Fruit fly (Drosophila melanogaster) whole organism, embryonic: ENCODE data around the gene Vm26Ac.

ENCODE experiments used
- BEAF-32 ChIP-seq: fragments of 200-800 bp; sonication (Bioruptor generic); optimal IDR thresholded peaks from 3 replicates; lab custom pipeline; 2017; ENCODE audit warnings: missing biosample characterization, missing genetic modification characterization, mild to moderate bottlenecking, moderate library complexity, missing genetic modification reagents
- CG13424 ChIP-seq: fragments of 200-800 bp; sonication (Bioruptor generic); optimal IDR thresholded peaks from 2 replicates; lab custom pipeline; 2019; ENCODE audit warnings: missing biosample characterization, mild to moderate bottlenecking, missing genetic modification characterization, moderate library complexity
- CG14965 ChIP-seq: fragments of 200-800 bp; sonication (Bioruptor generic); optimal IDR thresholded peaks from 2 replicates; lab custom pipeline; 2016; ENCODE audit warnings: missing biosample characterization, missing genetic modification characterization, borderline replicate concordance
- CG15011 ChIP-seq: fragments of 200-800 bp; sonication (Bioruptor generic); optimal IDR thresholded peaks from 3 replicates; lab custom pipeline; 2018; ENCODE audit warnings: missing biosample characterization, mild to moderate bottlenecking, missing genetic modification characterization
- CG15479 ChIP-seq: fragments of 200-800 bp; sonication (Bioruptor generic); optimal IDR thresholded peaks from 3 replicates; lab custom pipeline; 2019; ENCODE audit warnings: missing biosample characterization, mild to moderate bottlenecking, missing genetic modification characterization, moderate library complexity
- CG15696 ChIP-seq: fragments of 200-800 bp; sonication (Bioruptor generic); optimal IDR thresholded peaks from 2 replicates; lab custom pipeline; 2019; ENCODE audit warnings: missing biosample characterization, mild to moderate bottlenecking, missing genetic modification characterization, moderate library complexity
- CG1832 ChIP-seq: fragments of 200-800 bp; sonication (Bioruptor generic); optimal IDR thresholded peaks from 2 replicates; lab custom pipeline; 2017; ENCODE audit warnings: missing biosample characterization, mild to moderate bottlenecking, missing genetic modification characterization, inconsistent platforms
- CG18476 ChIP-seq: fragments of 200-800 bp; sonication (Bioruptor generic); optimal IDR thresholded peaks from 2 replicates; lab custom pipeline; 2016; ENCODE audit warnings: missing biosample characterization, mild to moderate bottlenecking, missing genetic modification characterization
- CG2199 ChIP-seq: fragments of 200-800 bp; sonication (Bioruptor generic); IDR thresholded peaks from 3 replicates; pipeline ENCODE4 v1.3.6; 2022; ENCODE audit warnings: missing biosample characterization, missing genetic modification characterization
- CG2202 ChIP-seq: fragments of 200-800 bp; sonication (Bioruptor generic); optimal IDR thresholded peaks from 2 replicates; lab custom pipeline; 2018; ENCODE audit warnings: missing biosample characterization, mild to moderate bottlenecking, missing genetic modification characterization
- CG2712 ChIP-seq: fragments of 200-800 bp; optimal IDR thresholded peaks from 3 replicates; lab custom pipeline; 2019; ENCODE audit warnings: missing biosample characterization, mild to moderate bottlenecking, missing genetic modification characterization, moderate library complexity
- CG31441 ChIP-seq: fragments of 200-800 bp; sonication (Bioruptor generic); IDR thresholded peaks from 2 replicates; pipeline ENCODE4 v1.3.6; 2022; ENCODE audit warnings: missing biosample characterization, missing genetic modification characterization
- CG34376 ChIP-seq: fragments of 200-800 bp; sonication (Bioruptor generic); optimal IDR thresholded peaks from 2 replicates; lab custom pipeline; 2018; ENCODE audit warnings: missing biosample characterization, mild to moderate bottlenecking, missing genetic modification characterization
- CG3726 ChIP-seq: fragments of 200-800 bp; sonication (Bioruptor generic); IDR thresholded peaks from 3 replicates; pipeline ENCODE4, ENCODE4 v1.3.6; 2022; ENCODE audit warnings: missing biosample characterization, missing genetic modification characterization
- CG3838 ChIP-seq: fragments of 200-800 bp; sonication (Bioruptor generic); optimal IDR thresholded peaks from 3 replicates; lab custom pipeline; 2016; ENCODE audit warnings: missing biosample characterization, missing genetic modification characterization
- CG42726 ChIP-seq: fragments of 200-800 bp; sonication (Bioruptor generic); IDR thresholded peaks from 2 replicates; pipeline ENCODE4 v1.3.6; 2022; ENCODE audit warnings: missing biosample characterization, missing genetic modification characterization; ENCODE audit not compliant: partially characterized antibody
- CG6765 ChIP-seq: fragments of 200-800 bp; sonication (Bioruptor generic); optimal IDR thresholded peaks from 3 replicates; lab custom pipeline; 2017; ENCODE audit warnings: missing biosample characterization, mild to moderate bottlenecking, missing genetic modification characterization
- CG8290 ChIP-seq, 3 experiments: fragments of 200-800 bp; sonication (Bioruptor generic); optimal IDR thresholded peaks; 2 replicates each; lab custom pipeline; 2016 to 2019; ENCODE audit warnings: missing biosample characterization in 3 of 3, missing genetic modification characterization in 3 of 3, mild to moderate bottlenecking in 2 of 3, moderate library complexity in 1 of 3
- CkIIα-i1 ChIP-seq: fragments of 200-800 bp; sonication (Bioruptor generic); IDR thresholded peaks from 2 replicates; pipeline ENCODE4 v1.3.6; 2022; ENCODE audit warnings: missing biosample characterization, missing genetic modification characterization
- Deaf1 ChIP-seq: fragments of 200-800 bp; optimal IDR thresholded peaks from 3 replicates; lab custom pipeline; 2019; ENCODE audit warnings: missing biosample characterization, mild to moderate bottlenecking, missing genetic modification characterization, moderate library complexity
- Dip3 ChIP-seq: fragments of 200-800 bp; sonication (Bioruptor generic); optimal IDR thresholded peaks from 3 replicates; lab custom pipeline; 2016; ENCODE audit warnings: missing biosample characterization, missing genetic modification characterization
- Fer3 ChIP-seq: fragments of 200-800 bp; sonication (Bioruptor generic); optimal IDR thresholded peaks from 2 replicates; lab custom pipeline; 2018; ENCODE audit warnings: missing biosample characterization, mild to moderate bottlenecking, missing genetic modification characterization, moderate library complexity
- GATAe ChIP-seq: fragments of 200-800 bp; sonication (Bioruptor generic); conservative IDR thresholded peaks from 2 replicates; pipeline ENCODE4 v1.3.6; 2022; ENCODE audit warnings: missing biosample characterization, missing genetic modification characterization
- HmgD ChIP-seq: fragments of 200-800 bp; sonication (Bioruptor generic); optimal IDR thresholded peaks from 3 replicates; lab custom pipeline; 2016; ENCODE audit warnings: missing biosample characterization, missing genetic modification characterization
- Hr78 ChIP-seq, 2 experiments: fragments of 200-800 bp in 1 of 2; fragments of >200 bp in 1 of 2; sonication (Bioruptor generic) in 1 of 2; optimal IDR thresholded peaks; 2 replicates each; lab custom pipeline; 2017 to 2019; ENCODE audit warnings: missing biosample characterization in 2 of 2, missing genetic modification characterization in 2 of 2, mild to moderate bottlenecking in 1 of 2, moderate library complexity in 1 of 2
- MBD-R2 ChIP-seq: fragments of 200-800 bp; sonication (Bioruptor generic); IDR thresholded peaks from 2 replicates; pipeline ENCODE4 v1.3.6; 2022; ENCODE audit warnings: missing biosample characterization, missing genetic modification characterization
- Med ChIP-seq: fragments of 200-800 bp; sonication (Bioruptor generic); peaks from one replicate; lab custom pipeline; 2016; ENCODE audit warnings: missing biosample characterization, missing genetic modification characterization, mild to moderate bottlenecking, inconsistent platforms, moderate library complexity
- Ravus ChIP-seq: fragments of 200-800 bp; sonication (Bioruptor generic); IDR thresholded peaks from 2 replicates; pipeline ENCODE4 v1.3.6; 2022; ENCODE audit warnings: missing biosample characterization, missing genetic modification characterization
- Xrp1 ChIP-seq: fragments of 200-800 bp; sonication (Bioruptor generic); IDR thresholded peaks from 2 replicates; pipeline ENCODE4 v1.3.6; 2022; ENCODE audit warnings: missing biosample characterization, missing genetic modification characterization
- br ChIP-seq: fragments of >200 bp; optimal IDR thresholded peaks from 2 replicates; lab custom pipeline; 2017
- chm ChIP-seq: fragments of 200-800 bp; sonication (Bioruptor generic); IDR thresholded peaks from 2 replicates; pipeline ENCODE4 v1.3.6; 2022; ENCODE audit warnings: missing biosample characterization, missing genetic modification characterization
- crp ChIP-seq, 2 experiments: fragments of 200-800 bp; sonication (Bioruptor generic); optimal IDR thresholded peaks; 2 replicates in 1 of 2; 3 replicates in 1 of 2; lab custom pipeline; 2017; ENCODE audit warnings: missing biosample characterization in 2 of 2, missing genetic modification characterization in 2 of 2, mild to moderate bottlenecking in 1 of 2, moderate library complexity in 1 of 2
- emc ChIP-seq: fragments of 200-800 bp; sonication (Bioruptor generic); optimal IDR thresholded peaks from 2 replicates; lab custom pipeline; 2016; ENCODE audit warnings: missing biosample characterization, missing genetic modification characterization
- grau ChIP-seq: fragments of 200-800 bp; optimal IDR thresholded peaks from 3 replicates; lab custom pipeline; 2019; ENCODE audit warnings: missing biosample characterization, mild to moderate bottlenecking, missing genetic modification characterization, moderate library complexity
- gro ChIP-seq: fragments of 200-800 bp; sonication (Bioruptor generic); optimal IDR thresholded peaks from 2 replicates; lab custom pipeline; 2016; ENCODE audit warnings: missing biosample characterization, missing genetic modification characterization
- insv ChIP-seq, 2 experiments: fragments of 200-800 bp; sonication (Bioruptor generic); optimal IDR thresholded peaks; 3 replicates each; lab custom pipeline; 2016 to 2018; ENCODE audit warnings: missing biosample characterization in 2 of 2, missing genetic modification characterization in 2 of 2
- kni ChIP-seq: fragments of 200-800 bp; sonication (Bioruptor generic); optimal IDR thresholded peaks from 3 replicates; lab custom pipeline; 2017; ENCODE audit warnings: mild to moderate bottlenecking, missing biosample characterization, missing genetic modification reagents, missing genetic modification characterization
- nerfin-2 ChIP-seq: fragments of 200-800 bp; sonication (Bioruptor generic); IDR thresholded peaks from 2 replicates; pipeline ENCODE4 v1.3.6; 2022; ENCODE audit warnings: missing biosample characterization, missing genetic modification characterization; ENCODE audit not compliant: partially characterized antibody
- nom ChIP-seq: fragments of 200-800 bp; sonication (Bioruptor generic); optimal IDR thresholded peaks from 2 replicates; lab custom pipeline; 2017; ENCODE audit warnings: missing biosample characterization, missing genetic modification characterization, mild to moderate bottlenecking, moderate library complexity, missing genetic modification reagents
- phol ChIP-seq: fragments of 200-800 bp; sonication (Bioruptor generic); optimal IDR thresholded peaks from 3 replicates; lab custom pipeline; 2018; ENCODE audit warnings: missing biosample characterization, mild to moderate bottlenecking, missing genetic modification characterization, moderate library complexity
- ssp ChIP-seq: fragments of 200-800 bp; sonication (Bioruptor generic); IDR thresholded peaks from 2 replicates; pipeline ENCODE4 v1.3.6; 2022; ENCODE audit warnings: missing biosample characterization, missing genetic modification characterization
- sug ChIP-seq: fragments of 200-800 bp; optimal IDR thresholded peaks from 2 replicates; lab custom pipeline; 2019; ENCODE audit warnings: missing biosample characterization, mild to moderate bottlenecking, missing genetic modification characterization, moderate library complexity
- tgo ChIP-seq: fragments of 200-800 bp; sonication (Bioruptor generic); IDR thresholded peaks from 3 replicates; pipeline ENCODE4 v1.3.6; 2022; ENCODE audit warnings: missing biosample characterization, missing genetic modification characterization
- usp ChIP-seq: fragments of >200 bp; optimal IDR thresholded peaks from 2 replicates; lab custom pipeline; 2017; ENCODE audit warnings: missing biosample characterization, missing genetic modification characterization
- vnd ChIP-seq: fragments of 200-800 bp; sonication (Bioruptor generic); IDR thresholded peaks from 3 replicates; pipeline ENCODE4 v1.3.6; 2022; ENCODE audit warnings: missing biosample characterization, missing genetic modification characterization; ENCODE audit not compliant: partially characterized antibody
- vvl ChIP-seq: fragments of 200-800 bp; sonication (Bioruptor generic); IDR thresholded peaks from 2 replicates; pipeline ENCODE4 v1.3.6; 2022; ENCODE audit warnings: missing biosample characterization, missing genetic modification characterization

The Vm26Ac gene

DNA sequence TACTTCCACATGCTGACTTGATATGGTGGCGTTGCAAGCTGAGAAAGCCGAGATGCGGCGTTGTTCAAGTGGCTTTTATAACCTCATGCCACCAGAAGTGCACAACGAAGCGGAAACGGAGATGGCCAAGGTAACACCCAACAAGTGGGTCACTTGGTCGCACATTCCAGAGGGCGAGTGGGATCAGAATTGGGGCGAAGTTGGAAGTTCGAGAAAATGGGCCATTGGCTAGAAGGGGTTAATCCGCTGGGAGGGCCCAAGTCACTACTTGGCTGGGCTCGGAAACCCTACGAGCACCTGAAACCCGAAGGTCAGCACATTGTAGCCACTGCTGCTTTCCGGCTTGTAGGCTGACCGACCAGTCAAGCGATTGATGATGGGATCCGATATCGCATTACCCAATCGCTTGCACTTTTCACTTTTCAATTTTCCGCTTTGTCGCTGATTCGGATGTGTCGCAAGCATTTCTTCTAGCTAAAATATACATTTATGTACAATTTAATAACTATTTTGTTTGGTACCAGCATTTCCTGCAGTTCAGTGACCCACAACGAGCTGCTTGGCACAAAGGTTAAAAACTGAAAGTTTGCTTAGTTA is at the start of gene Vm26Ac:
Gene Vm26Ac (minus strand): TSS at position 51 of the 597 bp plus-strand sequence.
- 0 out of 2 replicates have a peak, but pooled peaks have one; percentile 30 for TF ChIP-seq nerfin-2 (GFP tag; lab: Robert Waterston, UW)
- TF ChIP-seq CG13424 = no peak
- TF ChIP-seq CG2202 (tag; lab: Kevin White, UChicago) = no peak
- no peak for TF ChIP-seq Xrp1 (GFP tag; lab: Robert Waterston, UW)
- TF ChIP-seq, all 482 proteins: peak for 1

dm6 chr2L:6006508-6007232 is 48.2 kb upstream of the Vm26Ac start, which contains the start of gene Gal:
Gal (minus strand) TSS chr2L:6006827.
- no peak for TF ChIP-seq tgo
- no peak for TF ChIP-seq vvl (GFP tag; lab: Robert Waterston, UW)
- TF ChIP-seq CG6765 (GFP tag; lab: Kevin White, UChicago) = no peak
- no peak for TF ChIP-seq CG8290 (GFP tag; optimal IDR thresholded peaks at IDR 0.05; lab: Kevin White, UChicago)
- no peak for TF ChIP-seq CG8290 (tag; optimal IDR thresholded peaks at IDR 0.05; lab: Kevin White, UChicago)
- TF ChIP-seq usp (GFP tag; lab: Kevin White, UChicago) = no peak
- no peak for TF ChIP-seq CG15479 (GFP tag; lab: Kevin White, UChicago)
- no peak for TF ChIP-seq CG1832 (GFP tag; lab: Kevin White, UChicago)
- no peak for TF ChIP-seq br (lab: Kevin White, UChicago)
- TF ChIP-seq Med (GFP tag; lab: Kevin White, UChicago) = peak; percentile 64
- no peak for TF ChIP-seq Ravus (GFP tag; lab: Robert Waterston, UW)
- TF ChIP-seq CG34376 (GFP tag; lab: Kevin White, UChicago) = peak; percentile 1
- no peak for TF ChIP-seq Fer3 (tag; lab: Kevin White, UChicago)
- 0 out of 3 replicates have a peak, but pooled peaks have one; percentile 35 for TF ChIP-seq CG2199 (GFP tag; lab: Robert Waterston, UW)
- TF ChIP-seq insv (GFP tag; optimal IDR thresholded peaks at IDR 0.05; lab: Kevin White, UChicago) = no peak
- TF ChIP-seq chm (GFP tag; lab: Robert Waterston, UW) = no peak
- TF ChIP-seq HmgD (GFP tag; lab: Kevin White, UChicago) = no peak
- peak; percentile 42 for TF ChIP-seq nom
- no peak for TF ChIP-seq BEAF-32 (GFP tag; lab: Kevin White, UChicago)
- TF ChIP-seq CG3726 (GFP tag; lab: Robert Waterston, UW) = 0 out of 3 replicates have a peak, but pooled peaks have one; percentile 30
- no peak for TF ChIP-seq CG15011
- TF ChIP-seq CG2712 = no peak
- no peak for TF ChIP-seq CG31441 (GFP tag; lab: Robert Waterston, UW)
- no peak for TF ChIP-seq crp (GFP tag; optimal IDR thresholded peaks at IDR 0.05; lab: Kevin White, UChicago)
- TF ChIP-seq CG18476 (GFP tag; lab: Kevin White, UChicago) = no peak
- no peak for TF ChIP-seq grau (tag; lab: Kevin White, UChicago)
- no peak for TF ChIP-seq Deaf1 (tag; lab: Kevin White, UChicago)
- TF ChIP-seq Hr78 (GFP tag; optimal IDR thresholded peaks at IDR 0.05; lab: Kevin White, UChicago) = peak in 1 of 2 experiments; percentile 28
- peak; percentile 83 for TF ChIP-seq sug (tag; lab: Kevin White, UChicago)
- TF ChIP-seq gro (GFP tag; lab: Kevin White, UChicago) = peak; percentile 2
- no peak for TF ChIP-seq Dip3
- TF ChIP-seq CkIIα-i1 (GFP tag; lab: Robert Waterston, UW) = no peak
- no peak for TF ChIP-seq emc (GFP tag; lab: Kevin White, UChicago)
- TF ChIP-seq CG15696 (tag; lab: Kevin White, UChicago) = no peak
- 0 out of 3 replicates have a peak, but pooled peaks have one; percentile 27 for TF ChIP-seq vnd (GFP tag; lab: Robert Waterston, UW)
- TF ChIP-seq CG3838 (GFP tag; lab: Kevin White, UChicago) = no peak
- TF ChIP-seq CG42726 (GFP tag; lab: Robert Waterston, UW) = no peak
- no peak for TF ChIP-seq phol
- no peak for TF ChIP-seq MBD-R2 (GFP tag; lab: Robert Waterston, UW)
- no peak for TF ChIP-seq kni (GFP tag; lab: Kevin White, UChicago)
- TF ChIP-seq CG14965 (GFP tag; lab: Kevin White, UChicago) = no peak
- TF ChIP-seq ssp (GFP tag; lab: Robert Waterston, UW) = no peak
- no peak for TF ChIP-seq GATAe
